Fruit fly (Drosophila melanogaster) whole organism, embryonic: ENCODE data around the gene Ir64a.

Experiments
- Ada2b ChIP-seq: fragments of 200-800 bp; sonication (Bioruptor generic); IDR thresholded peaks from 2 replicates; pipeline ENCODE4 v1.3.6; 2022; ENCODE audit warnings: missing biosample characterization, missing genetic modification characterization
- C15 ChIP-seq: fragments of 200-800 bp; sonication (Bioruptor generic); IDR thresholded peaks from 3 replicates; pipeline ENCODE4 v1.3.6; 2022; ENCODE audit warnings: missing biosample characterization, missing genetic modification characterization
- CG10321 ChIP-seq: fragments of 200-800 bp; sonication (Bioruptor generic); IDR thresholded peaks from 2 replicates; pipeline ENCODE4 v1.3.6; 2022; ENCODE audit warnings: missing biosample characterization, missing genetic modification characterization
- CG10979 ChIP-seq: fragments of 200-800 bp; sonication (Bioruptor generic); optimal IDR thresholded peaks from 2 replicates; lab custom pipeline; 2018; ENCODE audit warnings: missing biosample characterization, mild to moderate bottlenecking, missing genetic modification characterization, moderate library complexity
- CG11504 ChIP-seq: fragments of 200-800 bp; sonication (Bioruptor generic); optimal IDR thresholded peaks from 3 replicates; lab custom pipeline; 2019; ENCODE audit warnings: missing biosample characterization, mild to moderate bottlenecking, missing genetic modification characterization, moderate library complexity
- CG11723 ChIP-seq: fragments of 200-800 bp; sonication (Bioruptor generic); optimal IDR thresholded peaks from 2 replicates; lab custom pipeline; 2017; ENCODE audit warnings: missing biosample characterization, mild to moderate bottlenecking, missing genetic modification characterization
- CG12071 ChIP-seq: fragments of 200-800 bp; sonication (Bioruptor generic); optimal IDR thresholded peaks from 3 replicates; lab custom pipeline; 2018; ENCODE audit warnings: missing biosample characterization, mild to moderate bottlenecking, missing genetic modification characterization
- CG12104 ChIP-seq: fragments of 200-800 bp; sonication (Bioruptor generic); optimal IDR thresholded peaks from 3 replicates; lab custom pipeline; 2016; ENCODE audit warnings: missing biosample characterization, missing genetic modification characterization
- CG12299 ChIP-seq: fragments of 200-800 bp; sonication (Bioruptor generic); optimal IDR thresholded peaks from 2 replicates; lab custom pipeline; 2018; ENCODE audit warnings: missing biosample characterization, mild to moderate bottlenecking, missing genetic modification characterization
- CG13123 ChIP-seq: fragments of 200-800 bp; sonication (Bioruptor generic); optimal IDR thresholded peaks from 2 replicates; lab custom pipeline; 2016; ENCODE audit warnings: missing biosample characterization, missing genetic modification characterization
- CG14441 ChIP-seq: fragments of 200-800 bp; sonication (Bioruptor generic); IDR thresholded peaks from 2 replicates; pipeline ENCODE4 v1.3.6; 2022; ENCODE audit warnings: missing biosample characterization, missing genetic modification characterization
- CG14860 ChIP-seq: fragments of 200-800 bp; sonication (Bioruptor generic); IDR thresholded peaks from 3 replicates; pipeline ENCODE4 v1.3.6; 2022; ENCODE audit warnings: missing biosample characterization, missing genetic modification characterization; ENCODE audit not compliant: partially characterized antibody
- CG17802 ChIP-seq: fragments of 200-800 bp; sonication (Bioruptor generic); optimal IDR thresholded peaks from 2 replicates; lab custom pipeline; 2018; ENCODE audit warnings: missing biosample characterization, mild to moderate bottlenecking, missing genetic modification characterization, moderate library complexity
- CG3281 ChIP-seq: fragments of 200-800 bp; sonication (Bioruptor generic); optimal IDR thresholded peaks from 3 replicates; lab custom pipeline; 2017; ENCODE audit warnings: missing biosample characterization, mild to moderate bottlenecking, missing genetic modification characterization
- CG42726 ChIP-seq: fragments of 200-800 bp; sonication (Bioruptor generic); IDR thresholded peaks from 2 replicates; pipeline ENCODE4 v1.3.6; 2022; ENCODE audit warnings: missing biosample characterization, missing genetic modification characterization; ENCODE audit not compliant: partially characterized antibody
- CG8924 ChIP-seq: fragments of 200-800 bp; optimal IDR thresholded peaks from 3 replicates; lab custom pipeline; 2019; ENCODE audit warnings: missing biosample characterization, mild to moderate bottlenecking, missing genetic modification characterization, moderate library complexity
- CG9876 ChIP-seq: fragments of 200-800 bp; sonication (Bioruptor generic); optimal IDR thresholded peaks from 2 replicates; lab custom pipeline; 2016; ENCODE audit warnings: missing biosample characterization, missing genetic modification characterization
- Chrac-16 ChIP-seq: fragments of 200-800 bp; sonication (Bioruptor generic); optimal IDR thresholded peaks from 3 replicates; lab custom pipeline; 2016; ENCODE audit warnings: missing biosample characterization, missing genetic modification characterization
- Dll ChIP-seq: fragments of 200-800 bp; sonication (Bioruptor generic); IDR thresholded peaks from 4 replicates; pipeline ENCODE4 v1.3.6; 2022; ENCODE audit warnings: missing biosample characterization, missing genetic modification characterization; ENCODE audit not compliant: partially characterized antibody
- HLH4C ChIP-seq: fragments of 200-800 bp; sonication (Bioruptor generic); IDR thresholded peaks from 3 replicates; pipeline ENCODE4 v1.3.6; 2022; ENCODE audit warnings: missing biosample characterization, missing genetic modification characterization; ENCODE audit not compliant: partially characterized antibody
- MTF-1 ChIP-seq: fragments of 200-800 bp; sonication (Bioruptor generic); optimal IDR thresholded peaks from 2 replicates; lab custom pipeline; 2018; ENCODE audit warnings: missing biosample characterization, mild to moderate bottlenecking, missing genetic modification characterization, borderline replicate concordance
- Oaz ChIP-seq: fragments of 200-800 bp; sonication (Bioruptor generic); IDR thresholded peaks from 2 replicates; pipeline ENCODE4 v1.3.6; 2022; ENCODE audit warnings: missing biosample characterization, missing genetic modification characterization
- Opbp ChIP-seq: fragments of 200-800 bp; sonication (Bioruptor generic); IDR thresholded peaks from 3 replicates; pipeline ENCODE4 v1.3.6; 2022; ENCODE audit warnings: missing biosample characterization, missing genetic modification characterization; ENCODE audit not compliant: partially characterized antibody
- PHDP ChIP-seq: fragments of 200-800 bp; sonication (Bioruptor generic); optimal IDR thresholded peaks from 3 replicates; lab custom pipeline; 2018; ENCODE audit warnings: missing biosample characterization, mild to moderate bottlenecking, missing genetic modification characterization, moderate library complexity
- Pdp1 ChIP-seq, 2 experiments: fragments of 200-800 bp; sonication (Bioruptor generic); optimal IDR thresholded peaks; 3 replicates each; lab custom pipeline; 2016; ENCODE audit warnings: missing biosample characterization in 2 of 2, missing genetic modification characterization in 2 of 2, mild to moderate bottlenecking in 1 of 2, moderate library complexity in 1 of 2
- Sin3A ChIP-seq: fragments of >200 bp; optimal IDR thresholded peaks from 2 replicates; lab custom pipeline; 2018
- Sox100B ChIP-seq: fragments of 200-800 bp; sonication (Bioruptor generic); optimal IDR thresholded peaks from 3 replicates; lab custom pipeline; 2018; ENCODE audit warnings: missing biosample characterization, mild to moderate bottlenecking, missing genetic modification characterization
- Usf ChIP-seq: fragments of 200-800 bp; sonication (Bioruptor generic); optimal IDR thresholded peaks from 2 replicates; lab custom pipeline; 2017; ENCODE audit warnings: missing genotype, missing biosample characterization, missing genetic modification characterization
- YL-1 ChIP-seq: fragments of 200-800 bp; sonication (Bioruptor generic); optimal IDR thresholded peaks from 3 replicates; lab custom pipeline; 2017; ENCODE audit warnings: missing biosample characterization, mild to moderate bottlenecking, missing genetic modification characterization
- abd-A ChIP-seq: fragments of 200-800 bp; sonication (Bioruptor generic); optimal IDR thresholded peaks from 3 replicates; lab custom pipeline; 2019; ENCODE audit warnings: missing biosample characterization, mild to moderate bottlenecking, missing genetic modification characterization, moderate library complexity
- az2 ChIP-seq: fragments of 200-800 bp; sonication (Bioruptor generic); optimal IDR thresholded peaks from 3 replicates; lab custom pipeline; 2016; ENCODE audit warnings: missing biosample characterization, missing genetic modification characterization
- btn ChIP-seq: fragments of 200-800 bp; sonication (Bioruptor generic); optimal IDR thresholded peaks from 2 replicates; lab custom pipeline; 2016; ENCODE audit warnings: missing biosample characterization, missing genetic modification characterization
- en ChIP-seq: fragments of 200-800 bp; sonication (Bioruptor generic); optimal IDR thresholded peaks from 2 replicates; lab custom pipeline; 2016; ENCODE audit warnings: missing biosample characterization, missing genetic modification characterization
- eve ChIP-seq, 2 experiments: fragments of >200 bp; optimal IDR thresholded peaks; 2 replicates each; lab custom pipeline; 2017; ENCODE audit warnings: missing biosample characterization in 2 of 2, missing genetic modification characterization in 2 of 2
- fru ChIP-seq: fragments of >200 bp; optimal IDR thresholded peaks from 2 replicates; lab custom pipeline; 2017
- gcm2 ChIP-seq: fragments of 200-800 bp; sonication (Bioruptor generic); optimal IDR thresholded peaks from 2 replicates; lab custom pipeline; 2016; ENCODE audit warnings: missing biosample characterization, missing genetic modification characterization
- inv ChIP-seq: fragments of 200-800 bp; sonication (Bioruptor generic); IDR thresholded peaks from 2 replicates; pipeline ENCODE4 v1.3.6; 2022; ENCODE audit warnings: missing biosample characterization, missing genetic modification characterization; ENCODE audit not compliant: partially characterized antibody
- ken ChIP-seq: fragments of 200-800 bp; sonication (Bioruptor generic); IDR thresholded peaks from 3 replicates; pipeline ENCODE4 v1.3.6; 2022; ENCODE audit warnings: missing biosample characterization, missing genetic modification characterization
- repo ChIP-seq: fragments of 200-800 bp; sonication (Bioruptor generic); optimal IDR thresholded peaks from 2 replicates; lab custom pipeline; 2016; ENCODE audit warnings: missing biosample characterization, missing genetic modification characterization
- ro ChIP-seq: fragments of 200-800 bp; sonication (Bioruptor generic); IDR thresholded peaks from 2 replicates; pipeline ENCODE4 v1.3.6; 2022; ENCODE audit warnings: missing biosample characterization, missing genetic modification characterization
- slou ChIP-seq: fragments of 200-800 bp; sonication (Bioruptor generic); optimal IDR thresholded peaks from 3 replicates; lab custom pipeline; 2016; ENCODE audit warnings: missing biosample characterization, missing genetic modification characterization
- sna ChIP-seq: fragments of 200-800 bp; sonication (Bioruptor generic); IDR thresholded peaks from 2 replicates; pipeline ENCODE4 v1.3.6; 2022; ENCODE audit warnings: missing biosample characterization, missing genetic modification characterization; ENCODE audit not compliant: partially characterized antibody
- ssp ChIP-seq: fragments of 200-800 bp; sonication (Bioruptor generic); IDR thresholded peaks from 2 replicates; pipeline ENCODE4 v1.3.6; 2022; ENCODE audit warnings: missing biosample characterization, missing genetic modification characterization
- tgo ChIP-seq: fragments of 200-800 bp; sonication (Bioruptor generic); IDR thresholded peaks from 3 replicates; pipeline ENCODE4 v1.3.6; 2022; ENCODE audit warnings: missing biosample characterization, missing genetic modification characterization
- tll ChIP-seq, 2 experiments: fragments of 200-800 bp in 1 of 2; fragments of >200 bp in 1 of 2; sonication (Bioruptor generic) in 1 of 2; optimal IDR thresholded peaks; 2 replicates each; lab custom pipeline; 2017 to 2019; ENCODE audit warnings: missing biosample characterization in 2 of 2, missing genetic modification characterization in 2 of 2, mild to moderate bottlenecking in 1 of 2, moderate library complexity in 1 of 2
- tna ChIP-seq: fragments of 200-800 bp; sonication (Bioruptor generic); IDR thresholded peaks from 2 replicates; pipeline ENCODE4 v1.3.6; 2022; ENCODE audit warnings: missing biosample characterization, missing genetic modification characterization; ENCODE audit not compliant: partially characterized antibody
- tup ChIP-seq: fragments of 200-800 bp; sonication (Bioruptor generic); optimal IDR thresholded peaks from 2 replicates; lab custom pipeline; 2016; ENCODE audit warnings: missing biosample characterization, mild to moderate bottlenecking, missing genetic modification characterization, moderate library complexity
- tx ChIP-seq: fragments of 200-800 bp; sonication (Bioruptor generic); optimal IDR thresholded peaks from 2 replicates; lab custom pipeline; 2016; ENCODE audit warnings: missing biosample characterization, missing genetic modification characterization
- wor ChIP-seq: fragments of 200-800 bp; sonication (Bioruptor generic); IDR thresholded peaks from 2 replicates; pipeline ENCODE4 v1.3.6; 2022; ENCODE audit warnings: missing biosample characterization, missing genetic modification characterization

Ir64a gene

DNA sequence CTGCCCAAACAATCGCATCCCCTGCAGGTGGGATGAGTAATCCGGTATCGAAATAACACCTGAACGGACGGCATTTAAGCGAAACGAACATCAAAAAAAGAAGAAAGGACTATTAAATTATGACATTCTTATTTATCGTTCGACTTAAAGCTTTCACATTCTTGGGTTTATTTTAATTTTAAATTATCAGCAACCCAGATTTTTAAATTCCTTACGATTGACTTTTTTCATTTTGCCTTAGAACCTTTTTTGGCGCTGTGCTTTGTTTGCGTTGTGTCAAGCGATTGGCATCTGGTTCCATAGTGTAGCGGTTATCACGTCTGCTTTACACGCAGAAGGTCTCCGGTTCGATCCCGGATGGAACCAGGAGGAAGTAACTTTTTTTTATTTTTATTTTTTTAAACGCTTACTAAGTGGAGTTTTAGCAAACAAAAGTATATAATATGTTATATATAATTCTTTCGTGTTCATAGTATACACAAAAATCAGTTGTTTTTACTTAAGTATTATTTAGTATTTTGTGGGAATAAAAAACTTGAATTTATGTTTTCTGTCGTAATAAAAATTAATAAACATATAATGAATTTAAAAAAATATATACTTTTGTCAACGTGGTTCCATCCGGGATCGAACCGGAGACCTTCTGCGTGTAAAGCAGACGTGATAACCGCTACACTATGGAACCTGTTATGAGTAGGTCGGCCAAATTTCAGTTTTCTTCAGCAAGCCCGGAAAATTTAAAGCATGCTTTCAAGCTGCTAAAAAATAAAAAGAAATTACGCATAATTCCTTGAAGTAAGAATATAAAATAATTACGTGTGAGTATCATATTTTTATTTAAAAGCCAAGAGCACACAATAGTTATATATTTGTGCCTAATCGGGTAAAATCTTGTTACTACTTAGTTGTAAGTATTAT, 26.3 kb downstream of the Ir64a start (continued):
- TF ChIP-seq CG9876 (no peak), CG13123 (GFP tag; lab: Kevin White, UChicago) (no peak), tll (GFP tag; optimal IDR thresholded peaks at IDR 0.05; lab: Kevin White, UChicago) (no peak), CG10979 (tag; lab: Kevin White, UChicago) (no peak), Usf (GFP tag; lab: Kevin White, UChicago) (no peak), repo (GFP tag; lab: Kevin White, UChicago) (no peak), eve (GFP tag; optimal IDR thresholded peaks at IDR 0.05; lab: Kevin White, UChicago) (no peak), tx (GFP tag; lab: Kevin White, UChicago) (no peak), HLH4C (GFP tag; lab: Robert Waterston, UW) (peak; percentile 70), CG12104 (GFP tag; lab: Kevin White, UChicago) (no peak), tup (GFP tag; lab: Kevin White, UChicago) (no peak), Sin3A (lab: Kevin White, UChicago) (no peak), ssp (GFP tag; lab: Robert Waterston, UW) (no peak), YL-1 (GFP tag; lab: Kevin White, UChicago) (no peak), en (no peak), sna (peak; percentile 59; the same call in 1 of the 2 replicates), CG3281 (no peak), Dll (GFP tag; lab: Robert Waterston, UW) (peak; percentile 58; the same call in 2 of the 4 replicates), CG14441 (GFP tag; lab: Robert Waterston, UW) (no peak), CG17802 (tag; lab: Kevin White, UChicago) (no peak), Opbp (GFP tag; lab: Robert Waterston, UW) (peak; percentile 74), gcm2 (GFP tag; lab: Kevin White, UChicago) (no peak), slou (GFP tag; lab: Kevin White, UChicago) (no peak), Sox100B (GFP tag; lab: Kevin White, UChicago) (no peak), Ada2b (no peak), Oaz (no peak), C15 (GFP tag; lab: Robert Waterston, UW) (no peak), fru (lab: Kevin White, UChicago) (no peak), CG12071 (GFP tag; lab: Kevin White, UChicago) (no peak), CG8924 (no peak), wor (GFP tag; lab: Robert Waterston, UW) (no peak), CG11504 (tag; lab: Kevin White, UChicago) (no peak), tgo (GFP tag; lab: Robert Waterston, UW) (no peak), CG42726 (GFP tag; lab: Robert Waterston, UW) (peak; percentile 72), btn (no peak), CG12299 (tag; lab: Kevin White, UChicago) (no peak), az2 (GFP tag; lab: Kevin White, UChicago) (no peak), Pdp1 (GFP tag; optimal IDR thresholded peaks at IDR 0.05; lab: Kevin White, UChicago) (peak in 1 of 2 experiments; percentile 70), inv (GFP tag; lab: Robert Waterston, UW) (no peak; the same call in 1 of the 2 replicates), ken (GFP tag; lab: Robert Waterston, UW) (no peak), CG11723 (GFP tag; lab: Kevin White, UChicago) (no peak), MTF-1 (GFP tag; lab: Kevin White, UChicago) (no peak), abd-A (tag; lab: Kevin White, UChicago) (no peak), tna (GFP tag; lab: Robert Waterston, UW) (peak; percentile 86), CG14860 (GFP tag; lab: Robert Waterston, UW) (peak; percentile 73; the same call in 2 of the 3 replicates), CG10321 (GFP tag; lab: Robert Waterston, UW) (no peak), PHDP (tag; lab: Kevin White, UChicago) (no peak), ro (GFP tag; lab: Robert Waterston, UW) (no peak), Chrac-16 (GFP tag; lab: Kevin White, UChicago) (no peak)
